Worm (Caenorhabditis elegans): ENCODE measurements around the gene txt-2.

DNA sequence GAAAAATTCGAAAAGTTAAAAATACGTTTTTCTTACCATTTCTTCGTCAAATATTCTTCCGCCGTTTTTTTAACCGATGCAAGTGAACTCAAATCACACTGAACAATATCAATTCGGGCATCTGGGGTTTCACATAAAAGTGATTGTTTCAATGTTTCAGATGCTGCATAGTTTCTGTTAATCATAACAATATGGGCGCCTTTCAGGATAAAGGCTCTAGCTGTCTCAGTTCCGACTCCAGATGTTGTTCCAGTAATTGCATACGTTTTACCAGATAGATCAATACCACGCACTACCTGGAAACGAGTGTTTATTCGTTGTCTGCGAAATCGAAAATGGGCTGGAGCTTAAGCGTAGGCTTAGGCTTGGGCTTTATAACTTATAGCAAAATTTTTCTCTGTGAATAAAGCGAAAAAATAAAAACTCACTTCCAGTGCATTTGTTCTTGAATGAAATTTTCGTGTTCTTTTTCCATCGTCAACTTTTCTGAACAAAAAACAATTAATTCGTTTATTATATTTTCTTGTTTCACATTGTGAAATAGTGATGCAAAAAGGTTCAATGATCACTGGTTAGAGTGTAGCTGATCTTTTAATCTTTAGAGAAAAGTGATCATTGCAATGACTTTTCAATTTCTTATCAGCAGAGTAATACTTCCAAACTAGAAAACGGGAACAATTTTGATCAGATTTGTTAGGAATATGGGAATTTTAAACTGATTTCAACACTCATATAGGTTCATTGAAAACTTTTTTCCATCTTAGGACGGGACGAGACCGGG, 28.7 kb downstream of the txt-2 start:
- no peak for TF ChIP-seq ama-1 (optimal IDR thresholded peaks at IDR 0.05)
- TF ChIP-seq ceh-13 (GFP tag; optimal IDR thresholded peaks at IDR 0.05) = no peak
- no peak for TF ChIP-seq scrt-1 (GFP tag; IDR thresholded peaks at IDR 0.05)
- no peak for TF ChIP-seq flt-1 (GFP tag; IDR thresholded peaks at IDR 0.05)
- no peak for TF ChIP-seq hnd-1 (tag; optimal IDR thresholded peaks at IDR 0.05)
- no peak for TF ChIP-seq sea-1 (GFP tag; conservative IDR thresholded peaks at IDR 0.05)
- no peak for TF ChIP-seq ceh-36 (tag; optimal IDR thresholded peaks at IDR 0.05)
- TF ChIP-seq tbx-37 (GFP tag; conservative IDR thresholded peaks at IDR 0.05) = no peak
- TF ChIP-seq aly-1 (tag; optimal IDR thresholded peaks at IDR 0.05) = no peak
- TF ChIP-seq hmbx-1 (tag; optimal IDR thresholded peaks at IDR 0.05) = no peak
